Worm (Caenorhabditis elegans) whole organism, L3 larva: ENCODE results near the gene acp-5.
A peak's percentile ranks its signal among the peaks of the same experiment; 100 is the strongest.

Experiments used
- ZK546.5 ChIP-seq: sonication (generic microtip); optimal IDR thresholded peaks from 2 replicates; lab custom pipeline; 2017; ENCODE audit warnings: missing biosample characterization, missing genetic modification characterization
- aly-2 ChIP-seq: fragments of 150-350 bp; optimal IDR thresholded peaks from 2 replicates; lab custom pipeline; 2014; ENCODE audit warnings: missing biosample characterization, missing genetic modification characterization
- ama-1 ChIP-seq: fragments of 150-350 bp; optimal IDR thresholded peaks from 2 replicates; lab custom pipeline; 2018
- ceh-16 ChIP-seq: sonication (generic microtip); optimal IDR thresholded peaks from 2 replicates; lab custom pipeline; 2017; ENCODE audit warnings: missing biosample characterization, missing genetic modification characterization
- ceh-28 ChIP-seq: fragments of 150-350 bp; optimal IDR thresholded peaks from 2 replicates; lab custom pipeline; 2014; ENCODE audit warnings: missing biosample characterization, missing genetic modification reagents, missing genetic modification characterization
- ceh-82 ChIP-seq: fragments of 150-350 bp; optimal IDR thresholded peaks from 2 replicates; lab custom pipeline; 2014; ENCODE audit warnings: missing biosample characterization, missing genetic modification characterization
- ceh-9 ChIP-seq: sonication (generic microtip); optimal IDR thresholded peaks from 2 replicates; lab custom pipeline; 2018; ENCODE audit warnings: missing biosample characterization, missing genetic modification characterization
- egl-5 ChIP-seq: fragments of 150-350 bp; optimal IDR thresholded peaks from 2 replicates; lab custom pipeline; 2017; ENCODE audit warnings: missing biosample characterization, missing genetic modification reagents, missing genetic modification characterization, inconsistent platforms
- elt-1 ChIP-seq: fragments of 150-350 bp; optimal IDR thresholded peaks from 2 replicates; lab custom pipeline; 2014; ENCODE audit warnings: missing biosample characterization, missing genetic modification characterization
- elt-2 ChIP-seq: sonication (generic microtip); optimal IDR thresholded peaks from 2 replicates; lab custom pipeline; 2016; ENCODE audit warnings: missing genetic modification reagents, mild to moderate bottlenecking, missing genetic modification characterization, missing compliant biosample characterization
- fkh-10 ChIP-seq: sonication (generic microtip); optimal IDR thresholded peaks from 2 replicates; lab custom pipeline; 2017; ENCODE audit warnings: missing biosample characterization, missing genetic modification reagents, missing genetic modification characterization
- fos-1 ChIP-seq: fragments of 150-350 bp; optimal IDR thresholded peaks from 2 replicates; lab custom pipeline; 2014; ENCODE audit warnings: missing biosample characterization, missing genetic modification characterization
- hmg-11 ChIP-seq: sonication (generic microtip); optimal IDR thresholded peaks from 2 replicates; lab custom pipeline; 2016; ENCODE audit warnings: missing genetic modification characterization, missing compliant biosample characterization
- jun-1 ChIP-seq: fragments of 150-350 bp; optimal IDR thresholded peaks from 2 replicates; lab custom pipeline; 2014; ENCODE audit warnings: missing biosample characterization, missing genetic modification reagents, missing genetic modification characterization
- lin-15B ChIP-seq: fragments of 150-350 bp; optimal IDR thresholded peaks from 2 replicates; lab custom pipeline; 2014; ENCODE audit warnings: missing biosample characterization, missing genetic modification characterization
- lsy-12 ChIP-seq: sonication (generic microtip); optimal IDR thresholded peaks from 2 replicates; lab custom pipeline; 2016; ENCODE audit warnings: mild to moderate bottlenecking, missing genetic modification characterization, missing compliant biosample characterization
- nfya-1 ChIP-seq: sonication (generic microtip); optimal IDR thresholded peaks from 2 replicates; lab custom pipeline; 2017; ENCODE audit warnings: missing genetic modification characterization, mild to moderate bottlenecking, missing compliant biosample characterization, antibody characterized with exemption, moderate library complexity; ENCODE audit not compliant: insufficient read depth
- nhr-11 ChIP-seq: fragments of 150-350 bp; optimal IDR thresholded peaks from 2 replicates; lab custom pipeline; 2014; ENCODE audit warnings: missing biosample characterization, missing genetic modification characterization
- nhr-12 ChIP-seq: fragments of 150-350 bp; optimal IDR thresholded peaks from 2 replicates; lab custom pipeline; 2014; ENCODE audit warnings: missing biosample characterization, missing genetic modification characterization
- nhr-23 ChIP-seq: fragments of 150-350 bp; optimal IDR thresholded peaks from 2 replicates; lab custom pipeline; 2014; ENCODE audit warnings: missing biosample characterization, missing genetic modification reagents, missing genetic modification characterization
- nhr-237 ChIP-seq: fragments of 150-350 bp; optimal IDR thresholded peaks from 2 replicates; lab custom pipeline; 2014; ENCODE audit warnings: missing biosample characterization, missing genetic modification characterization
- nhr-25 ChIP-seq: sonication (generic microtip); optimal IDR thresholded peaks from 2 replicates; lab custom pipeline; 2017; ENCODE audit warnings: missing biosample characterization, missing genetic modification characterization
- nhr-28 ChIP-seq: fragments of 150-350 bp; optimal IDR thresholded peaks from 2 replicates; lab custom pipeline; 2014; ENCODE audit warnings: missing biosample characterization, missing genetic modification characterization
- nhr-43 ChIP-seq: sonication (generic microtip); optimal IDR thresholded peaks from 2 replicates; lab custom pipeline; 2016; ENCODE audit warnings: mild to moderate bottlenecking, missing genetic modification characterization, missing compliant biosample characterization; ENCODE audit not compliant: poor library complexity, severe bottlenecking
- nhr-67 ChIP-seq: fragments of 150-350 bp; optimal IDR thresholded peaks from 2 replicates; lab custom pipeline; 2014; ENCODE audit warnings: missing biosample characterization, missing genetic modification characterization
- pha-4 ChIP-seq: fragments of 150-350 bp; optimal IDR thresholded peaks from 2 replicates; lab custom pipeline; 2014; ENCODE audit warnings: missing biosample characterization, missing genetic modification reagents, missing genetic modification characterization
- pqm-1 ChIP-seq: fragments of 150-350 bp; optimal IDR thresholded peaks from 2 replicates; lab custom pipeline; 2017; ENCODE audit warnings: missing biosample characterization, missing genetic modification characterization, inconsistent platforms
- sea-2 ChIP-seq: fragments of 150-350 bp; sonication (generic microtip); optimal IDR thresholded peaks from 4 replicates; lab custom pipeline; 2014; ENCODE audit warnings: missing biosample characterization, missing genetic modification reagents, missing genetic modification characterization
- skn-1 ChIP-seq: fragments of 150-350 bp; optimal IDR thresholded peaks from 2 replicates; lab custom pipeline; 2014; ENCODE audit warnings: missing biosample characterization, missing genetic modification characterization
- snpc-4 ChIP-seq: fragments of 150-350 bp; optimal IDR thresholded peaks from 2 replicates; lab custom pipeline; 2014; ENCODE audit warnings: missing biosample characterization, missing genetic modification characterization
- tbx-2 ChIP-seq: sonication (generic microtip); optimal IDR thresholded peaks from 2 replicates; lab custom pipeline; 2016; ENCODE audit warnings: mild to moderate bottlenecking, missing genetic modification characterization, missing compliant biosample characterization
- unc-39 ChIP-seq: sonication (generic microtip); optimal IDR thresholded peaks from 4 replicates; lab custom pipeline; 2017; ENCODE audit warnings: missing biosample characterization, missing genetic modification characterization
- zag-1 ChIP-seq: fragments of 150-350 bp; optimal IDR thresholded peaks from 2 replicates; lab custom pipeline; 2014; ENCODE audit warnings: missing biosample characterization, missing genetic modification characterization
- ztf-11 ChIP-seq: fragments of 150-350 bp; optimal IDR thresholded peaks from 2 replicates; lab custom pipeline; 2014; ENCODE audit warnings: missing biosample characterization, missing genetic modification characterization
- ztf-4 ChIP-seq: fragments of 150-350 bp; optimal IDR thresholded peaks from 2 replicates; lab custom pipeline; 2014; ENCODE audit warnings: missing biosample characterization, missing genetic modification characterization

acp-5 gene

ce11 chrX:5831827-5832226 is 2.6 kb downstream of the acp-5 start:
- TF ChIP-seq elt-2 (tag; lab: Kevin White, UChicago) (peak; percentile 50), jun-1 (tag; lab: Kevin White, UChicago) (peak; percentile 14), pqm-1 (tag; lab: Kevin White, UChicago) (peak; percentile 63), skn-1 (tag; lab: Kevin White, UChicago) (no peak)

ce11 chrX:5834581-5835481 is 5.6 kb downstream of the acp-5 start, which contains the start of gene F13D11.4:
Gene F13D11.4 (minus strand): TSS chrX:5834805.
- TF ChIP-seq pha-4 (tag; lab: Kevin White, UChicago) (peak; percentile 17), nhr-11 (no peak), tbx-2 (tag; lab: Kevin White, UChicago) (no peak), nhr-25 (tag; lab: Kevin White, UChicago) (peak; percentile 79), lin-15B (no peak), fos-1 (tag; lab: Kevin White, UChicago) (no peak), ceh-9 (tag; lab: Kevin White, UChicago) (no peak), fkh-10 (no peak), ceh-28 (tag; lab: Kevin White, UChicago) (peak; percentile 36), nhr-237 (no peak), nhr-23 (tag; lab: Kevin White, UChicago) (peak; percentile 87), ama-1 (no peak), pqm-1 (tag; lab: Kevin White, UChicago) (peak; percentile 81), snpc-4 (tag; lab: Kevin White, UChicago) (no peak), elt-2 (tag; lab: Kevin White, UChicago) (peak; percentile 64), hmg-11 (tag; lab: Kevin White, UChicago) (no peak), nhr-12 (tag; lab: Kevin White, UChicago) (no peak), unc-39 (tag; lab: Kevin White, UChicago) (no peak), ZK546.5 (tag; lab: Kevin White, UChicago) (no peak), elt-1 (tag; lab: Kevin White, UChicago) (no peak), ztf-11 (tag; lab: Kevin White, UChicago) (no peak)

ce11 chrX:5836527-5836926 is 7.3 kb downstream of the acp-5 start:
- TF ChIP-seq sea-2 = no peak

DNA sequence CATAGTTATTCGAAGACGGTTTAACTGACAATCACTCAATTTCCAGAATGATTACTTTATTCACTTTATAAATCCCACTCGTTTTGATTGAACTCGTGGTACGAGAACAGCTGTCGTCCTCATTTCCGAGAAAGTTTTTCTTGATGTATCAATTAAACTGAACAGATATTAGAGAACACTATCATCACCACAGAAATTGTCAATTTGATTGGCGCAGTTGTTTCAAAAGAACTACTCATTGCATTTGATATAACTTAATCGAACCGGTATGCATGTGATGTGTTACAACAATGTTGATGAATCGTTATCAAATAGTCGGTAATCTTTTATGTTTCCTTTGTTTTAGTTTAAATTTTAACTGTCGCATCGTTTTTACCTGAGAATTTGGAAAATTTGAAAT is 7.8 kb downstream of the acp-5 start:
- TF ChIP-seq egl-5 (tag; lab: Kevin White, UChicago) = peak; percentile 23
- TF ChIP-seq ZK546.5 (tag; lab: Kevin White, UChicago) = no peak
- no peak for TF ChIP-seq nhr-23 (tag; lab: Kevin White, UChicago)
- TF ChIP-seq lsy-12 (tag; lab: Kevin White, UChicago) = no peak
- no peak for TF ChIP-seq hmg-11 (tag; lab: Kevin White, UChicago)
- no peak for TF ChIP-seq nhr-28 (tag; lab: Kevin White, UChicago)
- TF ChIP-seq fos-1 (tag; lab: Kevin White, UChicago) = no peak
- peak; percentile 24 for TF ChIP-seq nfya-1 (tag; lab: Kevin White, UChicago)
- TF ChIP-seq nhr-25 (tag; lab: Kevin White, UChicago) = no peak
- TF ChIP-seq pqm-1 (tag; lab: Kevin White, UChicago) = no peak
- TF ChIP-seq ztf-4 (tag; lab: Kevin White, UChicago) = no peak
- TF ChIP-seq nhr-11 = peak; percentile 14
- TF ChIP-seq unc-39 (tag; lab: Kevin White, UChicago) = no peak
- no peak for TF ChIP-seq ceh-16 (tag; lab: Kevin White, UChicago)
- TF ChIP-seq lin-15B = no peak
- TF ChIP-seq ceh-28 (tag; lab: Kevin White, UChicago) = no peak

DNA sequence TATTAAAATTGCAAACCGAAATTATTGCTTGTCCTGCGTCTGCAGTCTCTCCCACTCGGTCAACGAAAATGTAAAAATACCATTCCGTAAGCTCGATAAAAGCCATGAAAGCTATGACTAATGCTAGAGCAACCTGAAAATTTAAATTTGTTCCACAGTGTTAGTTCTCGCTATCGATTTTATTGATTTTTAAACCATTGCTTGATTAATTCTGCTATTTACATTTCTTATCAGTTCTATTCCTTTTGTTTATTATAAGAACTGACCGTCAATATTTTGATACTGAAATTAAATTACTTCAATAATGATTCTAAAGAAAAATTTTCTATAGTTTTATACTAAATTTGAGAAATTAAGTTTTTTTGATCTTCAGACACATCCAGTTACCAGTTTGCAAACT is 9.9 kb downstream of the acp-5 start:
- TF ChIP-seq aly-2 (no peak), ceh-28 (tag; lab: Kevin White, UChicago) (peak; percentile 63), nhr-67 (no peak), hmg-11 (tag; lab: Kevin White, UChicago) (no peak), zag-1 (tag; lab: Kevin White, UChicago) (no peak), lsy-12 (tag; lab: Kevin White, UChicago) (no peak), egl-5 (tag; lab: Kevin White, UChicago) (no peak), ceh-16 (tag; lab: Kevin White, UChicago) (no peak), ztf-11 (tag; lab: Kevin White, UChicago) (no peak), unc-39 (tag; lab: Kevin White, UChicago) (no peak), nhr-237 (no peak), ZK546.5 (tag; lab: Kevin White, UChicago) (no peak), ceh-82 (tag; lab: Kevin White, UChicago) (no peak), nhr-12 (tag; lab: Kevin White, UChicago) (no peak), nhr-43 (tag; lab: Kevin White, UChicago) (no peak), pha-4 (tag; lab: Kevin White, UChicago) (peak; percentile 90), ama-1 (no peak)
